Worm (Caenorhabditis elegans) whole organism, L1 larva: ENCODE data around the gene hsp-1.

Experiments used
- ceh-82 ChIP-seq, 3 experiments: fragments of 150-350 bp in 1 of 3; sonication (generic microtip) in 2 of 3; optimal IDR thresholded peaks; 2 replicates each; lab custom pipeline; 2014 to 2017; ENCODE audit warnings: missing biosample characterization in 3 of 3, missing genetic modification characterization in 3 of 3
- ceh-90 ChIP-seq: sonication (generic microtip); optimal IDR thresholded peaks from 2 replicates; lab custom pipeline; 2016; ENCODE audit warnings: missing genetic modification characterization, missing compliant biosample characterization
- elt-3 ChIP-seq, 6 experiments: fragments of 150-350 bp in 1 of 6; sonication (generic microtip); optimal IDR thresholded peaks; 2 replicates each; lab custom pipeline; 2017 to 2018; ENCODE audit warnings: missing biosample characterization in 6 of 6, missing genetic modification characterization in 6 of 6, inconsistent platforms in 1 of 6
- mdl-1 ChIP-seq, 2 experiments: fragments of 150-350 bp; optimal IDR thresholded peaks; 2 replicates each; lab custom pipeline; 2014 to 2017; ENCODE audit warnings: missing biosample characterization in 2 of 2, missing genetic modification characterization in 2 of 2, inconsistent platforms in 1 of 2
- nhr-11 ChIP-seq: fragments of 150-350 bp; optimal IDR thresholded peaks from 2 replicates; lab custom pipeline; 2014; ENCODE audit warnings: missing biosample characterization, missing genetic modification characterization
- nhr-237 ChIP-seq: fragments of 150-350 bp; optimal IDR thresholded peaks from 2 replicates; lab custom pipeline; 2014; ENCODE audit warnings: missing biosample characterization, missing genetic modification characterization
- nhr-28 ChIP-seq: fragments of 150-350 bp; optimal IDR thresholded peaks from 2 replicates; lab custom pipeline; 2014; ENCODE audit warnings: missing biosample characterization, missing genetic modification characterization
- nhr-85 ChIP-seq: sonication (generic microtip); peaks from one replicate; lab custom pipeline; 2016; ENCODE audit warnings: missing genetic modification characterization, inconsistent platforms, missing compliant biosample characterization
- nhr-90 ChIP-seq: sonication (generic microtip); optimal IDR thresholded peaks from 2 replicates; lab custom pipeline; 2016; ENCODE audit warnings: mild to moderate bottlenecking, missing genetic modification characterization, missing compliant biosample characterization; ENCODE audit not compliant: poor library complexity
- rnt-1 ChIP-seq: sonication (generic microtip); optimal IDR thresholded peaks from 2 replicates; lab custom pipeline; 2016; ENCODE audit warnings: mild to moderate bottlenecking, missing genetic modification characterization, moderate library complexity, missing compliant biosample characterization
- skn-1 ChIP-seq: fragments of 150-350 bp; optimal IDR thresholded peaks from 2 replicates; lab custom pipeline; 2014; ENCODE audit warnings: missing biosample characterization, missing genetic modification characterization
- unc-62 ChIP-seq: fragments of 150-350 bp; optimal IDR thresholded peaks from 2 replicates; lab custom pipeline; 2014; ENCODE audit warnings: missing biosample characterization, missing genetic modification reagents, missing genetic modification characterization
- ztf-4 ChIP-seq: fragments of 150-350 bp; optimal IDR thresholded peaks from 2 replicates; lab custom pipeline; 2014; ENCODE audit warnings: missing biosample characterization, missing genetic modification characterization

DNA sequence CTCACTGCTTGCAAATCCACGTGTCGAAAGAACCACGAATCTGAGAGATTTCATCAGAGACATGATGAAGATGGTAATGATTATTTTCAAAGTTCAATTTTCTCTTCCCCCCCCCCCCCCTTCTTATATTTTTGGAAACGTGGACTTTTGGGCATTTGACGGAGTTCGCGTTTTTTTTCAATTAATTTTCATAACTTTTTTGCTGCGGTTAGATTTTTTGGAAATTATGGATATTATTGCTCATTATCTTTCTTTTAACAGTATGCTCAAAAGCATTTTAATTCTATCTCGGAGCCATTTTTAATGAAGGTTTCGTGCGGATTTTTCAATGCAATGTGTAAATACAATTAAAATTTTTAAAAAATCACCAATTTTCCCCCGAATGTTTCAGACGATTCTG, 19.4 kb upstream of the hsp-1 start, which contains the start of gene phyh-1:
- TF ChIP-seq nhr-11 (no peak), nhr-85 (tag; lab: Kevin White, UChicago) (no peak), mdl-1 (tag; optimal IDR thresholded peaks at IDR 0.05; lab: Kevin White, UChicago) (no peak), skn-1 (no peak), ceh-82 (tag; optimal IDR thresholded peaks at IDR 0.05; lab: Kevin White, UChicago) (no peak), nhr-28 (tag; lab: Kevin White, UChicago) (no peak), ztf-4 (tag; lab: Kevin White, UChicago) (no peak), elt-3 (tag; optimal IDR thresholded peaks at IDR 0.05; lab: Kevin White, UChicago) (no peak), nhr-237 (tag; lab: Kevin White, UChicago) (no peak), rnt-1 (tag; lab: Kevin White, UChicago) (no peak), nhr-90 (no peak), ceh-90 (no peak), unc-62 (GFP tag; lab: Kevin White, UChicago) (no peak)
